Worm (Caenorhabditis elegans) whole organism, L4 larva: ENCODE results near the gene php-3.

Experiments used
- ceh-44 ChIP-seq: fragments of 200-800 bp; sonication (Bioruptor generic); IDR thresholded peaks from 2 replicates; pipeline ENCODE4 v1.3.6; 2022; ENCODE audit warnings: missing genetic modification reagents, missing genetic modification characterization, missing compliant biosample characterization
- dmd-9 ChIP-seq: fragments of 200-800 bp; sonication (Bioruptor generic); IDR thresholded peaks from 2 replicates; pipeline ENCODE4 v1.3.6; 2022; ENCODE audit warnings: missing genetic modification reagents, missing genetic modification characterization, missing compliant biosample characterization
- egl-27 ChIP-seq: sonication (generic microtip); optimal IDR thresholded peaks from 3 replicates; lab custom pipeline; 2017; ENCODE audit warnings: missing biosample characterization, missing genetic modification reagents, missing genetic modification characterization
- fkh-10 ChIP-seq: fragments of 150-350 bp; optimal IDR thresholded peaks from 2 replicates; lab custom pipeline; 2014; ENCODE audit warnings: missing biosample characterization, missing genetic modification reagents, missing genetic modification characterization
- hlh-11 ChIP-seq: fragments of 200-800 bp; sonication (Bioruptor generic); optimal IDR thresholded peaks from 2 replicates; lab custom pipeline; 2018; ENCODE audit warnings: mild to moderate bottlenecking, missing genetic modification characterization, missing compliant biosample characterization
- lin-13 ChIP-seq: fragments of 150-350 bp; optimal IDR thresholded peaks from 2 replicates; lab custom pipeline; 2014; ENCODE audit warnings: missing biosample characterization, missing genetic modification reagents, missing genetic modification characterization
- lin-39 ChIP-seq: fragments of 150-350 bp; optimal IDR thresholded peaks from 2 replicates; lab custom pipeline; 2014; ENCODE audit warnings: missing biosample characterization, missing genetic modification reagents, missing genetic modification characterization
- mdt-29 ChIP-seq: fragments of 200-800 bp; sonication (Bioruptor generic); IDR thresholded peaks from 2 replicates; pipeline ENCODE4 v1.3.6; 2022; ENCODE audit warnings: missing genetic modification reagents, missing genetic modification characterization, missing compliant biosample characterization
- nhr-237 ChIP-seq: sonication (generic microtip); optimal IDR thresholded peaks from 2 replicates; lab custom pipeline; 2017; ENCODE audit warnings: missing biosample characterization, missing genetic modification characterization
- nhr-76 ChIP-seq: fragments of 150-350 bp; optimal IDR thresholded peaks from 2 replicates; lab custom pipeline; 2014; ENCODE audit warnings: missing biosample characterization, missing genetic modification characterization
- pqm-1 ChIP-seq: sonication (generic microtip); optimal IDR thresholded peaks from 2 replicates; lab custom pipeline; 2017; ENCODE audit warnings: missing biosample characterization, missing genetic modification characterization
- saeg-2 ChIP-seq: fragments of 200-800 bp; sonication (Bioruptor generic); IDR thresholded peaks from 2 replicates; pipeline ENCODE4 v1.3.6; 2022; ENCODE audit warnings: missing genetic modification reagents, missing genetic modification characterization, missing compliant biosample characterization
- spr-1 ChIP-seq: sonication (generic microtip); optimal IDR thresholded peaks from 2 replicates; lab custom pipeline; 2016; ENCODE audit warnings: mild to moderate bottlenecking, missing genetic modification characterization, missing compliant biosample characterization

ce11 chrIII:12033259-12033658 lies 44.1 kb downstream of the php-3 start:
- TF ChIP-seq saeg-2 (GFP tag; lab: Robert Waterston, UW), result no peak
- no peak for TF ChIP-seq mdt-29 (GFP tag; lab: Robert Waterston, UW)
- no peak for TF ChIP-seq dmd-9
- TF ChIP-seq hlh-11 (tag; lab: Kevin White, UChicago), result no peak
- TF ChIP-seq ceh-44 (GFP tag; lab: Robert Waterston, UW), result no peak
- TF ChIP-seq lin-39 (tag; lab: Kevin White, UChicago), result no peak
- TF ChIP-seq lin-13 (GFP tag; lab: Kevin White, UChicago), result no peak
- TF ChIP-seq pqm-1 (tag; lab: Kevin White, UChicago), result no peak
- TF ChIP-seq fkh-10 (GFP tag; lab: Kevin White, UChicago), result no peak
- no peak for TF ChIP-seq nhr-237 (tag; lab: Kevin White, UChicago)
- no peak for TF ChIP-seq spr-1 (tag; lab: Kevin White, UChicago)
- TF ChIP-seq nhr-76 (tag; lab: Kevin White, UChicago), result no peak
- no peak for TF ChIP-seq egl-27
